Worm (Caenorhabditis elegans) whole organism, early embryonic: ENCODE measurements around the gene ins-8.

ENCODE experiments used
- B0310.2 ChIP-seq: sonication (generic microtip); optimal IDR thresholded peaks from 2 replicates; lab custom pipeline; 2016; ENCODE audit warnings: mild to moderate bottlenecking, missing genetic modification characterization, missing compliant biosample characterization
- F13C5.2 ChIP-seq: sonication (generic microtip); optimal IDR thresholded peaks from 2 replicates; lab custom pipeline; 2017; ENCODE audit warnings: mild to moderate bottlenecking, missing genetic modification characterization, inconsistent platforms, missing compliant biosample characterization
- aly-1 ChIP-seq: sonication (generic microtip); optimal IDR thresholded peaks from 2 replicates; lab custom pipeline; 2016; ENCODE audit warnings: missing genetic modification characterization, missing compliant biosample characterization
- ama-1 ChIP-seq: fragments of 150-350 bp; optimal IDR thresholded peaks from 2 replicates; lab custom pipeline; 2014
- ceh-13 ChIP-seq: fragments of 200-800 bp; sonication (Bioruptor generic); optimal IDR thresholded peaks from 2 replicates; lab custom pipeline; 2018; ENCODE audit warnings: mild to moderate bottlenecking, missing genetic modification characterization, missing compliant biosample characterization
- ceh-36 ChIP-seq: sonication (generic microtip); optimal IDR thresholded peaks from 2 replicates; lab custom pipeline; 2016; ENCODE audit warnings: missing genetic modification characterization, inconsistent platforms, missing compliant biosample characterization
- ets-7 ChIP-seq: sonication (generic microtip); optimal IDR thresholded peaks from 2 replicates; lab custom pipeline; 2016; ENCODE audit warnings: missing genotype, missing genetic modification characterization, missing compliant biosample characterization
- flt-1 ChIP-seq: fragments of 200-800 bp; sonication (Bioruptor generic); IDR thresholded peaks from 2 replicates; pipeline ENCODE4 v1.3.6; 2022; ENCODE audit warnings: missing genetic modification characterization, missing compliant biosample characterization
- hmbx-1 ChIP-seq: sonication (generic microtip); optimal IDR thresholded peaks from 2 replicates; lab custom pipeline; 2016; ENCODE audit warnings: mild to moderate bottlenecking, missing genetic modification characterization, missing compliant biosample characterization
- hmg-4 ChIP-seq: fragments of 200-800 bp; sonication (Bioruptor generic); optimal IDR thresholded peaks from 2 replicates; lab custom pipeline; 2018; ENCODE audit warnings: mild to moderate bottlenecking, missing genetic modification characterization, missing compliant biosample characterization
- hnd-1 ChIP-seq: sonication (generic microtip); optimal IDR thresholded peaks from 2 replicates; lab custom pipeline; 2016; ENCODE audit warnings: missing genetic modification characterization, missing compliant biosample characterization
- pes-1 ChIP-seq: fragments of 200-800 bp; sonication (Bioruptor generic); IDR thresholded peaks from 2 replicates; pipeline ENCODE4 v1.3.6; 2022; ENCODE audit warnings: missing genetic modification reagents, missing genetic modification characterization, missing compliant biosample characterization
- scrt-1 ChIP-seq: fragments of 200-800 bp; sonication (Bioruptor generic); IDR thresholded peaks from 2 replicates; pipeline ENCODE4 v1.3.6; 2022; ENCODE audit warnings: missing genetic modification characterization, missing compliant biosample characterization
- sea-1 ChIP-seq: fragments of 200-800 bp; sonication (Bioruptor generic); conservative IDR thresholded peaks from 2 replicates; pipeline ENCODE4 v1.3.6; 2022; ENCODE audit warnings: missing genetic modification characterization, missing compliant biosample characterization
- tbx-11 ChIP-seq: fragments of 200-800 bp; sonication (Bioruptor generic); IDR thresholded peaks from 2 replicates; pipeline ENCODE4 v1.3.6; 2022; ENCODE audit warnings: missing genetic modification characterization, missing compliant biosample characterization
- tbx-37 ChIP-seq: fragments of 200-800 bp; sonication (Bioruptor generic); conservative IDR thresholded peaks from 2 replicates; pipeline ENCODE4 v1.3.6; 2022; ENCODE audit warnings: missing genetic modification reagents, missing genetic modification characterization, missing compliant biosample characterization
- tra-4 ChIP-seq: sonication (generic microtip); optimal IDR thresholded peaks from 2 replicates; lab custom pipeline; 2017; ENCODE audit warnings: missing genetic modification characterization, missing compliant biosample characterization

ins-8 gene

DNA sequence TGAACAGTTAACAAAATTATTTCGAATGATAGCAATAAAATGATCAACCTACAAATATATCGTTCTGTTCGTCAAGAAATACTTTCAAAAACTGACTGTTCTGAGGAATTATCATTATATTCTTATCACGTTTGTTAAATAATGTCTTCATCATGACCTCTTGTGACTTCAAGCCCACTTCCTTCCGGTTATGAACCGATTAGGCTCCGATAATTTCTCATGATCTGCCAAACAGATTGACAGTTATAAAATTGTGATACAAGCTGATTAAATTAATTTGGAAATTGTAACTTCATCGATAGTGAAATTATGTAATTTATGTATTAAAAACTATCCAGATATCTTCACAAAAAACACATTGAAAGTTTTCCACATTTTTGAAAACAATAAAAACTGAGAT is at the start of gene ins-8:
Gene ins-8, minus strand, starts transcription at position 101 of the 400 bp plus-strand sequence.
- no peak for TF ChIP-seq B0310.2
- TF ChIP-seq hmbx-1 (tag; lab: Kevin White, UChicago), result no peak
- no peak for TF ChIP-seq hmg-4
- no peak for TF ChIP-seq hnd-1 (tag; lab: Kevin White, UChicago)
- TF ChIP-seq tbx-37 (GFP tag; lab: Robert Waterston, UW), result no peak
- no peak for TF ChIP-seq scrt-1 (GFP tag; lab: Robert Waterston, UW)
- TF ChIP-seq ets-7, result no peak
- TF ChIP-seq ceh-36, result no peak
- TF ChIP-seq F13C5.2 (tag; lab: Kevin White, UChicago), result no peak
- TF ChIP-seq tra-4 (tag; lab: Kevin White, UChicago), result no peak
- no peak for TF ChIP-seq aly-1 (tag; lab: Kevin White, UChicago)
- TF ChIP-seq ceh-13, result no peak
- TF ChIP-seq ama-1, result no peak
- TF ChIP-seq pes-1 (GFP tag; lab: Robert Waterston, UW), result no peak
- TF ChIP-seq tbx-11 (GFP tag; lab: Robert Waterston, UW), result no peak
- no peak for TF ChIP-seq flt-1 (GFP tag; lab: Robert Waterston, UW)
- no peak for TF ChIP-seq sea-1 (GFP tag; lab: Robert Waterston, UW)

ce11 chrIV:9728376-9728775 is 47.6 kb upstream of the ins-8 start, which contains the start of gene nhr-100:
TSS of gene nhr-100 (plus strand) at chrIV:9728676.
- TF ChIP-seq tbx-11 (GFP tag; lab: Robert Waterston, UW) (no peak), ceh-13 (no peak), scrt-1 (GFP tag; lab: Robert Waterston, UW) (no peak), hmbx-1 (tag; lab: Kevin White, UChicago) (no peak), tra-4 (tag; lab: Kevin White, UChicago) (no peak), ama-1 (no peak), sea-1 (GFP tag; lab: Robert Waterston, UW) (no peak), hmg-4 (no peak), ets-7 (no peak), ceh-36 (no peak), B0310.2 (no peak), flt-1 (GFP tag; lab: Robert Waterston, UW) (no peak), tbx-37 (GFP tag; lab: Robert Waterston, UW) (no peak)

DNA sequence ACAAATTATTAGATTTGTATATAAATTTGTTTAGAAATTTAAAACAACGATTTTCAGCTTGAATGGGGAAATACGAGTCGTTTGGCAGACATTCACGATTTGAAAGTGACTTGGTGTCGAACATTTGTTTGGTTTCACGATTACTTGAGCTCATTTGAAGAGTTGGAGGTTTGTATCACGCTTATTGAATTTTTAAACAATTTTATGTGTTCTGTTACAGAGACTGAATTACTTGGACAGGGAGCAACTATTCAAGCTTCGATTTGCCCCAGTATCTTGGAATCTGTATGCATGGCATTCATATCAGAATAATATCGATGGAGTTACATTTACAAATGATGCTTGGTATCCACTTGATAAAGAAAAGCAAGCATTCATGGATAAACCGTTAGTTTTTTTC is 46.5 kb upstream of the ins-8 start:
- TF ChIP-seq hmbx-1 (tag; lab: Kevin White, UChicago) (no peak), scrt-1 (GFP tag; lab: Robert Waterston, UW) (no peak), hnd-1 (tag; lab: Kevin White, UChicago) (no peak), F13C5.2 (tag; lab: Kevin White, UChicago) (no peak), tbx-11 (GFP tag; lab: Robert Waterston, UW) (no peak), ceh-36 (no peak), tra-4 (tag; lab: Kevin White, UChicago) (no peak), aly-1 (tag; lab: Kevin White, UChicago) (no peak), ets-7 (no peak), ama-1 (no peak), ceh-13 (no peak), hmg-4 (no peak), flt-1 (GFP tag; lab: Robert Waterston, UW) (no peak), sea-1 (GFP tag; lab: Robert Waterston, UW) (no peak), pes-1 (GFP tag; lab: Robert Waterston, UW) (no peak), tbx-37 (GFP tag; lab: Robert Waterston, UW) (no peak), B0310.2 (no peak)

- TF ChIP-seq tbx-37 (GFP tag; lab: Robert Waterston, UW) (no peak), flt-1 (GFP tag; lab: Robert Waterston, UW) (no peak), B0310.2 (no peak), sea-1 (GFP tag; lab: Robert Waterston, UW) (no peak), tra-4 (tag; lab: Kevin White, UChicago) (no peak), hnd-1 (tag; lab: Kevin White, UChicago) (no peak), scrt-1 (GFP tag; lab: Robert Waterston, UW) (no peak), ceh-36 (no peak), tbx-11 (GFP tag; lab: Robert Waterston, UW) (no peak), hmbx-1 (tag; lab: Kevin White, UChicago) (no peak), ama-1 (no peak)
These were observed 44.8 kb upstream of the ins-8 start for ce11 chrIV:9725468-9725985.

ce11 chrIV:9724948-9725347 is 44.2 kb upstream of the ins-8 start, which contains the start of the genes nhr-138 and C28D4.18:
TSS of gene nhr-138 (plus strand) at chrIV:9725251.
TSS of gene C28D4.18 (plus strand) at chrIV:9725280.
- no peak for TF ChIP-seq scrt-1 (GFP tag; lab: Robert Waterston, UW)
- TF ChIP-seq ceh-36, result no peak
- TF ChIP-seq ets-7, result no peak
- no peak for TF ChIP-seq tbx-11 (GFP tag; lab: Robert Waterston, UW)
- TF ChIP-seq tra-4 (tag; lab: Kevin White, UChicago), result no peak
- no peak for TF ChIP-seq ama-1
- TF ChIP-seq B0310.2, result no peak
- no peak for TF ChIP-seq tbx-37 (GFP tag; lab: Robert Waterston, UW)
- no peak for TF ChIP-seq F13C5.2 (tag; lab: Kevin White, UChicago)
- no peak for TF ChIP-seq aly-1 (tag; lab: Kevin White, UChicago)
- no peak for TF ChIP-seq hnd-1 (tag; lab: Kevin White, UChicago)
- no peak for TF ChIP-seq flt-1 (GFP tag; lab: Robert Waterston, UW)
- no peak for TF ChIP-seq hmg-4
- TF ChIP-seq hmbx-1 (tag; lab: Kevin White, UChicago), result no peak
- no peak for TF ChIP-seq ceh-13
- TF ChIP-seq pes-1 (GFP tag; lab: Robert Waterston, UW), result no peak
- TF ChIP-seq sea-1 (GFP tag; lab: Robert Waterston, UW), result no peak

ce11 chrIV:9723185-9723584 is 42.4 kb upstream of the ins-8 start:
- no peak for TF ChIP-seq hmbx-1 (tag; lab: Kevin White, UChicago)
- no peak for TF ChIP-seq tbx-37 (GFP tag; lab: Robert Waterston, UW)
- TF ChIP-seq hmg-4, result no peak
- no peak for TF ChIP-seq B0310.2
- TF ChIP-seq ceh-36, result no peak
- no peak for TF ChIP-seq ceh-13
- TF ChIP-seq sea-1 (GFP tag; lab: Robert Waterston, UW), result no peak

DNA sequence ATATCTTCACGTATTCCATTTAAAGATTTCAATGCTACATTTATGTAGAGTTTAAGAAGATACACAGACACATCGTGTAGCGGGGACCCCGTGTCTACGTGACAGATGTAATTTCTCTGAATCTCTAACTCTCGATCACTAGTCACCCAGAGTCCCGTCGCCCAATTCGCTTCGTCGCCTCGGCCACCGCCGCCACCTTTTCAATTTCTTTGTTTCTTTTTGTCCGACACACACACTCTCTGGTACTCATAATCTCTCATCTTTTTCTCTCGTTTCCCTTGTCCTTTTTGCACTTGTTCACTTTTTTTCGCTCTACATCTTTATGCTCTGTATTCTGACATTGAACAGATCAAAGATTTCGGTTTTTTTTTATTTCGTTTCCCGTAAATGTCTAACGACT is 37.7 kb upstream of the ins-8 start:
- TF ChIP-seq scrt-1 (GFP tag; lab: Robert Waterston, UW) (no peak), tbx-11 (GFP tag; lab: Robert Waterston, UW) (no peak), ceh-13 (no peak), sea-1 (GFP tag; lab: Robert Waterston, UW) (no peak), aly-1 (tag; lab: Kevin White, UChicago) (no peak), flt-1 (GFP tag; lab: Robert Waterston, UW) (no peak), pes-1 (GFP tag; lab: Robert Waterston, UW) (no peak), hnd-1 (tag; lab: Kevin White, UChicago) (no peak), tbx-37 (GFP tag; lab: Robert Waterston, UW) (no peak), ets-7 (no peak), B0310.2 (no peak), ama-1 (no peak), ceh-36 (no peak), hmbx-1 (tag; lab: Kevin White, UChicago) (no peak), F13C5.2 (tag; lab: Kevin White, UChicago) (no peak), hmg-4 (no peak), tra-4 (tag; lab: Kevin White, UChicago) (no peak)
